Fruit fly (Drosophila melanogaster) whole organism, prepupa: ENCODE results near the gene Bicra.

Source experiments
- CG10631 ChIP-seq: fragments of 200-800 bp; sonication (Bioruptor generic); optimal IDR thresholded peaks from 2 replicates; lab custom pipeline; 2016; ENCODE audit warnings: missing biosample characterization, missing genetic modification characterization
- CG15336 ChIP-seq: fragments of 200-800 bp; sonication (Bioruptor generic); IDR thresholded peaks from 2 replicates; pipeline ENCODE4 v1.3.6; 2022; ENCODE audit warnings: missing biosample characterization, missing genetic modification characterization
- CG31627 ChIP-seq: fragments of 200-800 bp; sonication (Bioruptor generic); optimal IDR thresholded peaks from 3 replicates; lab custom pipeline; 2016; ENCODE audit warnings: missing biosample characterization, missing genetic modification characterization
- CG6276 ChIP-seq: fragments of 200-800 bp; sonication (Bioruptor generic); optimal IDR thresholded peaks from 2 replicates; lab custom pipeline; 2017; ENCODE audit warnings: missing biosample characterization, mild to moderate bottlenecking, missing genetic modification characterization
- Gug ChIP-seq: fragments of 200-800 bp; sonication (Bioruptor generic); IDR thresholded peaks from 2 replicates; pipeline ENCODE4 v1.3.6; 2022; ENCODE audit warnings: missing biosample characterization, missing genetic modification characterization
- fd85E ChIP-seq: fragments of 200-800 bp; sonication (Bioruptor generic); optimal IDR thresholded peaks from 3 replicates; lab custom pipeline; 2016; ENCODE audit warnings: missing biosample characterization, missing genetic modification characterization
- lz ChIP-seq: fragments of 200-800 bp; sonication (Bioruptor generic); optimal IDR thresholded peaks from 3 replicates; lab custom pipeline; 2016; ENCODE audit warnings: missing biosample characterization, missing genetic modification characterization

- TF ChIP-seq CG15336 (GFP tag; lab: Robert Waterston, UW), result no peak
- no peak for TF ChIP-seq CG6276 (GFP tag; lab: Kevin White, UChicago)
- no peak for TF ChIP-seq Gug (GFP tag; lab: Robert Waterston, UW)
- no peak for TF ChIP-seq CG31627 (GFP tag; lab: Kevin White, UChicago)
- no peak for TF ChIP-seq fd85E (GFP tag; lab: Kevin White, UChicago)
- peak; percentile 17 for TF ChIP-seq lz (GFP tag; lab: Kevin White, UChicago)
- no peak for TF ChIP-seq CG10631
These were observed 53.4 kb downstream of the Bicra start, which contains the start of gene Atg14 for dm6 chr3R:29116167-29116725.
